Worm (Caenorhabditis elegans) whole organism, young adult: ENCODE results near the gene R02F2.4.

Experiments used
- B0035.1 ChIP-seq: sonication (generic microtip); optimal IDR thresholded peaks from 2 replicates; lab custom pipeline; 2016; ENCODE audit warnings: missing genetic modification characterization, mild to moderate bottlenecking, missing compliant biosample characterization, missing genotype, missing genetic modification reagents
- B0261.1 ChIP-seq: sonication (generic microtip); optimal IDR thresholded peaks from 2 replicates; lab custom pipeline; 2016; ENCODE audit warnings: mild to moderate bottlenecking, missing genetic modification characterization, moderate library complexity, missing compliant biosample characterization
- D2030.7 ChIP-seq: fragments of 200-800 bp; sonication (Bioruptor generic); IDR thresholded peaks from 2 replicates; pipeline ENCODE4 v1.3.6; 2022; ENCODE audit warnings: missing genetic modification reagents, missing genetic modification characterization, missing compliant biosample characterization
- F22D6.2 ChIP-seq: sonication (generic microtip); optimal IDR thresholded peaks from 2 replicates; lab custom pipeline; 2016; ENCODE audit warnings: mild to moderate bottlenecking, missing genetic modification characterization, missing compliant biosample characterization
- F49E8.2 ChIP-seq: sonication (generic microtip); optimal IDR thresholded peaks from 3 replicates; lab custom pipeline; 2017; ENCODE audit warnings: missing genetic modification characterization, mild to moderate bottlenecking, missing compliant biosample characterization, antibody characterized with exemption, moderate library complexity; ENCODE audit not compliant: insufficient read depth
- K11D2.4 ChIP-seq: fragments of 200-800 bp; sonication (Bioruptor generic); IDR thresholded peaks from 2 replicates; pipeline ENCODE4 v1.3.6; 2022; ENCODE audit warnings: missing genetic modification reagents, missing genetic modification characterization, missing compliant biosample characterization
- T07F8.4 ChIP-seq: sonication (generic microtip); optimal IDR thresholded peaks from 2 replicates; lab custom pipeline; 2016; ENCODE audit warnings: mild to moderate bottlenecking, missing genetic modification characterization, moderate library complexity, missing compliant biosample characterization
- Y53F4B.3 ChIP-seq: fragments of 200-800 bp; sonication (Bioruptor generic); IDR thresholded peaks from 2 replicates; pipeline ENCODE4 v1.3.6; 2022; ENCODE audit warnings: missing genetic modification reagents, missing genetic modification characterization, missing compliant biosample characterization
- Y53G8AR.9 ChIP-seq: fragments of 200-800 bp; sonication (Bioruptor generic); conservative IDR thresholded peaks from 2 replicates; pipeline ENCODE4 v1.3.6; 2022; ENCODE audit warnings: missing genetic modification reagents, missing genetic modification characterization, missing compliant biosample characterization
- Y56A3A.18 ChIP-seq: fragments of 200-800 bp; sonication (Bioruptor generic); IDR thresholded peaks from 2 replicates; pipeline ENCODE4 v1.3.6; 2022; ENCODE audit warnings: missing genetic modification reagents, missing genetic modification characterization, missing compliant biosample characterization
- Y67H2A.10 ChIP-seq: fragments of 200-800 bp; sonication (Bioruptor generic); conservative IDR thresholded peaks from 2 replicates; pipeline ENCODE4 v1.3.6; 2022; ENCODE audit warnings: missing genetic modification reagents, missing genetic modification characterization, missing compliant biosample characterization
- Y95B8A.8 ChIP-seq: fragments of 200-800 bp; sonication (Bioruptor generic); IDR thresholded peaks from 2 replicates; pipeline ENCODE4 v1.3.6; 2022; ENCODE audit warnings: missing genetic modification reagents, missing genetic modification characterization, missing compliant biosample characterization
- ama-1 ChIP-seq, 3 experiments: fragments of 150-350 bp in 1 of 3; sonication (generic microtip) in 2 of 3; optimal IDR thresholded peaks; 2 replicates each; lab custom pipeline; 2014 to 2018; ENCODE audit warnings: missing biosample characterization in 2 of 3, missing genetic modification characterization in 2 of 3, missing genetic modification reagents in 2 of 3
- athp-1 ChIP-seq: sonication (generic microtip); optimal IDR thresholded peaks from 2 replicates; lab custom pipeline; 2017; ENCODE audit warnings: mild to moderate bottlenecking, missing genetic modification characterization, missing compliant biosample characterization
- bed-1 ChIP-seq: fragments of 200-800 bp; sonication (Bioruptor generic); IDR thresholded peaks from 2 replicates; pipeline ENCODE4 v1.3.6; 2022; ENCODE audit warnings: missing genetic modification reagents, missing genetic modification characterization, missing compliant biosample characterization
- bed-2 ChIP-seq: fragments of 200-800 bp; sonication (Bioruptor generic); IDR thresholded peaks from 2 replicates; pipeline ENCODE4 v1.3.6; 2022; ENCODE audit warnings: missing genetic modification reagents, missing genetic modification characterization, missing compliant biosample characterization
- ccch-3 ChIP-seq: fragments of 200-800 bp; sonication (Bioruptor generic); optimal IDR thresholded peaks from 2 replicates; lab custom pipeline; 2018; ENCODE audit warnings: mild to moderate bottlenecking, missing genetic modification characterization, missing compliant biosample characterization
- cebp-2 ChIP-seq: fragments of 200-800 bp; sonication (Bioruptor generic); IDR thresholded peaks from 2 replicates; pipeline ENCODE4 v1.3.6; 2022; ENCODE audit warnings: missing genetic modification characterization, missing compliant biosample characterization
- ceh-27 ChIP-seq: fragments of 200-800 bp; sonication (Bioruptor generic); optimal IDR thresholded peaks from 2 replicates; lab custom pipeline; 2018; ENCODE audit warnings: mild to moderate bottlenecking, missing genetic modification characterization, moderate library complexity, missing compliant biosample characterization
- ceh-91 ChIP-seq: fragments of 200-800 bp; sonication (Bioruptor generic); IDR thresholded peaks from 2 replicates; pipeline ENCODE4 v1.3.6; 2022; ENCODE audit warnings: missing genetic modification reagents, missing genetic modification characterization, missing compliant biosample characterization
- dox-1 ChIP-seq: fragments of 200-800 bp; sonication (Bioruptor generic); IDR thresholded peaks from 2 replicates; pipeline ENCODE4 v1.3.6; 2022; ENCODE audit warnings: missing genetic modification reagents, missing genetic modification characterization, missing compliant biosample characterization
- dpff-1 ChIP-seq: sonication (generic microtip); optimal IDR thresholded peaks from 2 replicates; lab custom pipeline; 2017; ENCODE audit warnings: mild to moderate bottlenecking, missing genetic modification characterization, missing compliant biosample characterization
- dpl-1 ChIP-seq: fragments of 150-350 bp; optimal IDR thresholded peaks from 2 replicates; lab custom pipeline; 2014; ENCODE audit warnings: missing biosample characterization, missing genetic modification reagents, missing genetic modification characterization
- egl-18 ChIP-seq: fragments of 200-800 bp; sonication (Bioruptor generic); IDR thresholded peaks from 2 replicates; pipeline ENCODE4 v1.3.6; 2022; ENCODE audit warnings: missing genetic modification reagents, missing genetic modification characterization, missing compliant biosample characterization
- ets-4 ChIP-seq: fragments of 200-800 bp; sonication (Bioruptor generic); optimal IDR thresholded peaks from 2 replicates; lab custom pipeline; 2018; ENCODE audit warnings: mild to moderate bottlenecking, missing genetic modification characterization, missing compliant biosample characterization
- him-1 ChIP-seq: sonication (generic microtip); optimal IDR thresholded peaks from 2 replicates; lab custom pipeline; 2016; ENCODE audit warnings: missing genotype, missing genetic modification reagents, missing genetic modification characterization, missing compliant biosample characterization
- hrde-1 ChIP-seq: sonication (generic microtip); optimal IDR thresholded peaks from 2 replicates; lab custom pipeline; 2016; ENCODE audit warnings: missing genetic modification characterization, mild to moderate bottlenecking, missing compliant biosample characterization, moderate library complexity, missing genotype, missing genetic modification reagents, borderline replicate concordance
- hsf-1 ChIP-seq: fragments of 200-800 bp; sonication (Bioruptor generic); IDR thresholded peaks from 2 replicates; pipeline ENCODE4 v1.3.6; 2022; ENCODE audit warnings: missing genetic modification reagents, missing genetic modification characterization, missing compliant biosample characterization
- let-607 ChIP-seq, 2 experiments: fragments of 200-800 bp in 1 of 2; sonication (Bioruptor generic) in 1 of 2; sonication (generic microtip) in 1 of 2; optimal IDR thresholded peaks; 2 replicates each; lab custom pipeline; 2016 to 2018; ENCODE audit warnings: mild to moderate bottlenecking in 2 of 2, missing compliant biosample characterization in 2 of 2, missing genetic modification characterization in 2 of 2, moderate library complexity in 2 of 2, missing genotype in 1 of 2
- lin-54 ChIP-seq: fragments of 200-800 bp; sonication (Bioruptor generic); optimal IDR thresholded peaks from 2 replicates; lab custom pipeline; 2018; ENCODE audit warnings: mild to moderate bottlenecking, missing genetic modification characterization, missing compliant biosample characterization
- lsl-1 ChIP-seq: fragments of 200-800 bp; sonication (Bioruptor generic); optimal IDR thresholded peaks from 2 replicates; lab custom pipeline; 2018; ENCODE audit warnings: mild to moderate bottlenecking, missing genetic modification characterization, moderate library complexity, missing compliant biosample characterization
- lsy-27 ChIP-seq: sonication (generic microtip); optimal IDR thresholded peaks from 2 replicates; lab custom pipeline; 2017; ENCODE audit warnings: missing genetic modification characterization, mild to moderate bottlenecking, missing compliant biosample characterization, antibody characterized with exemption, missing genotype, borderline replicate concordance; ENCODE audit not compliant: insufficient read depth
- madf-3 ChIP-seq: fragments of 200-800 bp; sonication (Bioruptor generic); IDR thresholded peaks from 2 replicates; pipeline ENCODE4 v1.3.6; 2022; ENCODE audit warnings: missing genetic modification reagents, missing genetic modification characterization, missing compliant biosample characterization
- madf-8 ChIP-seq: fragments of 200-800 bp; sonication (Bioruptor generic); conservative IDR thresholded peaks from 2 replicates; pipeline ENCODE4 v1.3.6; 2022; ENCODE audit warnings: missing genetic modification reagents, missing genetic modification characterization, missing compliant biosample characterization
- nfyb-1 ChIP-seq: fragments of 200-800 bp; sonication (Bioruptor generic); IDR thresholded peaks from 2 replicates; pipeline ENCODE4 v1.3.6; 2022; ENCODE audit warnings: missing genetic modification reagents, missing genetic modification characterization, missing compliant biosample characterization
- nhr-120 ChIP-seq: fragments of 200-800 bp; sonication (Bioruptor generic); IDR thresholded peaks from 2 replicates; pipeline ENCODE4 v1.3.6; 2022; ENCODE audit warnings: missing genetic modification characterization, missing compliant biosample characterization
- nhr-27 ChIP-seq: fragments of 200-800 bp; sonication (Bioruptor generic); optimal IDR thresholded peaks from 2 replicates; lab custom pipeline; 2018; ENCODE audit warnings: mild to moderate bottlenecking, missing genetic modification characterization, moderate library complexity, missing compliant biosample characterization
- pbrm-1 ChIP-seq: fragments of 200-800 bp; sonication (Bioruptor generic); IDR thresholded peaks from 2 replicates; pipeline ENCODE4 v1.3.6; 2022; ENCODE audit warnings: missing genetic modification reagents, missing genetic modification characterization, missing compliant biosample characterization
- rec-8 ChIP-seq, 2 experiments: sonication (generic microtip); optimal IDR thresholded peaks; 2 replicates each; lab custom pipeline; 2016; ENCODE audit warnings: mild to moderate bottlenecking in 2 of 2, missing genetic modification characterization in 2 of 2, missing genetic modification reagents in 2 of 2, missing genotype in 2 of 2, missing biosample characterization in 1 of 2, missing compliant biosample characterization in 1 of 2, moderate library complexity in 1 of 2
- repo-1 ChIP-seq: sonication (generic microtip); optimal IDR thresholded peaks from 2 replicates; lab custom pipeline; 2017; ENCODE audit warnings: mild to moderate bottlenecking, missing genetic modification characterization, missing compliant biosample characterization
- tbp1 ChIP-seq: fragments of 200-800 bp; sonication (Bioruptor generic); optimal IDR thresholded peaks from 2 replicates; lab custom pipeline; 2018; ENCODE audit warnings: mild to moderate bottlenecking, missing genetic modification characterization, missing compliant biosample characterization
- xnd-1 ChIP-seq: sonication (generic microtip); optimal IDR thresholded peaks from 2 replicates; lab custom pipeline; 2016; ENCODE audit warnings: missing genotype, missing genetic modification reagents, missing genetic modification characterization, missing compliant biosample characterization
- zim-3 ChIP-seq: sonication (generic microtip); optimal IDR thresholded peaks from 2 replicates; lab custom pipeline; 2017; ENCODE audit warnings: mild to moderate bottlenecking, missing genetic modification characterization, moderate library complexity, missing compliant biosample characterization
- ztf-18 ChIP-seq: sonication (generic microtip); optimal IDR thresholded peaks from 2 replicates; lab custom pipeline; 2016; ENCODE audit warnings: missing genotype, mild to moderate bottlenecking, missing genetic modification characterization, missing compliant biosample characterization
- ztf-22 ChIP-seq: fragments of 200-800 bp; sonication (Bioruptor generic); optimal IDR thresholded peaks from 2 replicates; lab custom pipeline; 2018; ENCODE audit warnings: mild to moderate bottlenecking, missing genetic modification characterization, moderate library complexity, missing compliant biosample characterization
- ztf-3 ChIP-seq: fragments of 200-800 bp; sonication (Bioruptor generic); optimal IDR thresholded peaks from 2 replicates; lab custom pipeline; 2018; ENCODE audit warnings: mild to moderate bottlenecking, missing genetic modification characterization, missing compliant biosample characterization

The R02F2.4 gene

ce11 chrIII:5448177-5448576, 35.9 kb upstream of the R02F2.4 start, which contains the start of gene skpt-1 (continued):
- TF ChIP-seq ztf-3 (GFP tag; lab: Kevin White, UChicago) = no peak
- peak; percentile 96 for TF ChIP-seq lin-54 (GFP tag; lab: Kevin White, UChicago)
- TF ChIP-seq nhr-120 (GFP tag; lab: Robert Waterston, UW) = no peak
- no peak for TF ChIP-seq ccch-3
- no peak for TF ChIP-seq K11D2.4 (GFP tag; lab: Robert Waterston, UW)
- no peak for TF ChIP-seq B0035.1 (tag; lab: Kevin White, UChicago)
- TF ChIP-seq T07F8.4 (tag; lab: Kevin White, UChicago) = no peak
- TF ChIP-seq zim-3 = no peak
- peak; percentile 93 for TF ChIP-seq madf-3 (GFP tag; lab: Robert Waterston, UW)
- TF ChIP-seq B0261.1 (tag; lab: Kevin White, UChicago) = no peak
- no peak for TF ChIP-seq egl-18 (GFP tag; lab: Robert Waterston, UW)
- TF ChIP-seq bed-2 = 0 out of 2 replicates have a peak, but pooled peaks have one; percentile 34
- peak; percentile 96 for TF ChIP-seq ceh-91 (GFP tag; lab: Robert Waterston, UW)
- no peak for TF ChIP-seq rec-8 (tag; optimal IDR thresholded peaks at IDR 0.05; lab: Kevin White, UChicago)
- peak; percentile 73; the same call in 1 of the 2 replicates for TF ChIP-seq nfyb-1 (GFP tag; lab: Robert Waterston, UW)
- TF ChIP-seq D2030.7 (GFP tag; lab: Robert Waterston, UW) = peak; percentile 97
- TF ChIP-seq ama-1 (optimal IDR thresholded peaks at IDR 0.05; lab: Kevin White, UChicago) = no peak
- TF ChIP-seq ama-1 (GFP tag; optimal IDR thresholded peaks at IDR 0.05; lab: Kevin White, UChicago) = no peak
- peak; percentile 86 for TF ChIP-seq lsl-1 (GFP tag; lab: Kevin White, UChicago)
- TF ChIP-seq ztf-22 (GFP tag; lab: Kevin White, UChicago) = no peak
- TF ChIP-seq bed-1 (GFP tag; lab: Robert Waterston, UW) = no peak
- TF ChIP-seq him-1 = peak; percentile 19
- TF ChIP-seq dpff-1 (tag; lab: Kevin White, UChicago) = no peak
- peak; percentile 97 for TF ChIP-seq dpl-1 (GFP tag; lab: Kevin White, UChicago)
- TF ChIP-seq hrde-1 (tag; lab: Kevin White, UChicago) = peak; percentile 54
- TF ChIP-seq repo-1 = no peak
- peak; percentile 62; the same call in 1 of the 2 replicates for TF ChIP-seq pbrm-1 (GFP tag; lab: Robert Waterston, UW)
- peak; percentile 88 for TF ChIP-seq dox-1 (GFP tag; lab: Robert Waterston, UW)
- 0 out of 2 replicates have a peak, but pooled peaks have one; percentile 26 for TF ChIP-seq Y67H2A.10 (GFP tag; lab: Robert Waterston, UW)
- no peak for TF ChIP-seq Y53F4B.3 (GFP tag; lab: Robert Waterston, UW)
- no peak for TF ChIP-seq ztf-18 (tag; lab: Kevin White, UChicago)
- no peak for TF ChIP-seq nhr-27
- no peak for TF ChIP-seq let-607 (tag; optimal IDR thresholded peaks at IDR 0.05; lab: Kevin White, UChicago)
- no peak for TF ChIP-seq ceh-27 (GFP tag; lab: Kevin White, UChicago)
- no peak for TF ChIP-seq lsy-27 (tag; lab: Kevin White, UChicago)
- peak; percentile 98 for TF ChIP-seq xnd-1
- peak; percentile 87 for TF ChIP-seq Y53G8AR.9
- TF ChIP-seq F22D6.2 (tag; lab: Kevin White, UChicago) = no peak
- TF ChIP-seq madf-8 = peak; percentile 97
- no peak for TF ChIP-seq Y56A3A.18
- peak; percentile 60 for TF ChIP-seq tbp1 (GFP tag; lab: Kevin White, UChicago)
- peak; percentile 85 for TF ChIP-seq F49E8.2
- peak; percentile 91; the same call in 1 of the 2 replicates for TF ChIP-seq Y95B8A.8 (GFP tag; lab: Robert Waterston, UW)
- peak; percentile 86 for TF ChIP-seq hsf-1 (GFP tag; lab: Robert Waterston, UW)
- no peak for TF ChIP-seq ets-4 (GFP tag; lab: Kevin White, UChicago)
- no peak for TF ChIP-seq cebp-2 (GFP tag; lab: Robert Waterston, UW)
- TF ChIP-seq athp-1 (tag; lab: Kevin White, UChicago) = peak; percentile 58
